Worm (Caenorhabditis elegans) whole organism, L1 larva: ENCODE measurements around the gene paqr-1.

Experiments
- C16A3.4 ChIP-seq: fragments of 150-350 bp; optimal IDR thresholded peaks from 2 replicates; lab custom pipeline; 2014; ENCODE audit warnings: missing biosample characterization, missing genetic modification characterization
- F16B12.6 ChIP-seq: fragments of 150-350 bp; optimal IDR thresholded peaks from 2 replicates; lab custom pipeline; 2014; ENCODE audit warnings: missing biosample characterization, missing genetic modification characterization
- Y116A8C.19 ChIP-seq: sonication (generic microtip); optimal IDR thresholded peaks from 2 replicates; lab custom pipeline; 2016; ENCODE audit warnings: missing compliant biosample characterization, missing genetic modification characterization, borderline replicate concordance
- aha-1 ChIP-seq: fragments of 150-350 bp; optimal IDR thresholded peaks from 2 replicates; lab custom pipeline; 2014; ENCODE audit warnings: missing biosample characterization, missing genetic modification characterization
- alr-1 ChIP-seq: fragments of 200-800 bp; sonication (Bioruptor generic); optimal IDR thresholded peaks from 2 replicates; lab custom pipeline; 2018; ENCODE audit warnings: borderline replicate concordance, mild to moderate bottlenecking, missing genetic modification characterization, missing compliant biosample characterization
- aly-2 ChIP-seq: fragments of 150-350 bp; optimal IDR thresholded peaks from 2 replicates; lab custom pipeline; 2014; ENCODE audit warnings: missing biosample characterization, missing genetic modification characterization
- ama-1 ChIP-seq: fragments of 150-350 bp; optimal IDR thresholded peaks from 2 replicates; lab custom pipeline; 2014
- blmp-1 ChIP-seq: fragments of 150-350 bp; optimal IDR thresholded peaks from 2 replicates; lab custom pipeline; 2014; ENCODE audit warnings: missing biosample characterization, missing genetic modification characterization
- ceh-88 ChIP-seq: fragments of 200-800 bp; sonication (Bioruptor generic); IDR thresholded peaks from 2 replicates; pipeline ENCODE4 v1.3.6; 2022; ENCODE audit warnings: missing genetic modification characterization, missing compliant biosample characterization
- ces-1 ChIP-seq: fragments of 150-350 bp; optimal IDR thresholded peaks from 2 replicates; lab custom pipeline; 2014; ENCODE audit warnings: missing biosample characterization, missing genetic modification reagents, missing genetic modification characterization
- dsc-1 ChIP-seq: sonication (generic microtip); optimal IDR thresholded peaks from 2 replicates; lab custom pipeline; 2016; ENCODE audit warnings: mild to moderate bottlenecking, missing genetic modification characterization, missing compliant biosample characterization
- efl-1 ChIP-seq, 4 experiments: fragments of 150-350 bp; optimal IDR thresholded peaks in 3 of 4; peaks in 1 of 4; 1 replicate in 1 of 4; 2 replicates in 3 of 4; lab custom pipeline; 2014; ENCODE audit warnings: missing biosample characterization in 2 of 4, missing genetic modification characterization in 2 of 4, missing genetic modification reagents in 2 of 4
- egl-13 ChIP-seq: sonication (generic microtip); optimal IDR thresholded peaks from 2 replicates; lab custom pipeline; 2016; ENCODE audit warnings: missing genotype, missing genetic modification reagents, missing genetic modification characterization, missing compliant biosample characterization
- elt-2 ChIP-seq: sonication (generic microtip); optimal IDR thresholded peaks from 2 replicates; lab custom pipeline; 2016; ENCODE audit warnings: missing genetic modification characterization, mild to moderate bottlenecking, inconsistent platforms, missing compliant biosample characterization, missing genetic modification reagents
- elt-3 ChIP-seq, 6 experiments: fragments of 150-350 bp in 1 of 6; sonication (generic microtip); optimal IDR thresholded peaks; 2 replicates each; lab custom pipeline; 2017 to 2018; ENCODE audit warnings: missing biosample characterization in 6 of 6, missing genetic modification characterization in 6 of 6, inconsistent platforms in 1 of 6
- ets-5 ChIP-seq: fragments of 200-800 bp; sonication (Bioruptor generic); IDR thresholded peaks from 2 replicates; pipeline ENCODE4 v1.3.6; 2022; ENCODE audit warnings: missing genetic modification characterization, missing compliant biosample characterization
- fkh-4 ChIP-seq: sonication (generic microtip); optimal IDR thresholded peaks from 2 replicates; lab custom pipeline; 2016; ENCODE audit warnings: missing compliant biosample characterization, missing genetic modification characterization, borderline replicate concordance
- fkh-8 ChIP-seq: sonication (generic microtip); optimal IDR thresholded peaks from 2 replicates; lab custom pipeline; 2016; ENCODE audit warnings: mild to moderate bottlenecking, missing genetic modification characterization, missing compliant biosample characterization
- grh-1 ChIP-seq: fragments of 200-800 bp; sonication (Bioruptor generic); IDR thresholded peaks from 2 replicates; pipeline ENCODE4 v1.3.6; 2022; ENCODE audit warnings: missing genetic modification reagents, missing genetic modification characterization, missing compliant biosample characterization
- hpl-2 ChIP-seq: fragments of 150-350 bp; optimal IDR thresholded peaks from 2 replicates; lab custom pipeline; 2014; ENCODE audit warnings: missing biosample characterization, missing genetic modification reagents, missing genetic modification characterization
- irx-1 ChIP-seq: sonication (generic microtip); optimal IDR thresholded peaks from 2 replicates; lab custom pipeline; 2016; ENCODE audit warnings: missing genetic modification characterization, missing compliant biosample characterization
- isw-1 ChIP-seq: fragments of 200-800 bp; sonication (Bioruptor generic); IDR thresholded peaks from 2 replicates; pipeline ENCODE4 v1.3.6; 2022; ENCODE audit warnings: missing genetic modification characterization, missing compliant biosample characterization
- lin-13 ChIP-seq: fragments of 150-350 bp; optimal IDR thresholded peaks from 2 replicates; lab custom pipeline; 2014; ENCODE audit warnings: missing biosample characterization, missing genetic modification reagents, missing genetic modification characterization
- lin-14 ChIP-seq: fragments of 200-800 bp; sonication (Bioruptor generic); optimal IDR thresholded peaks from 2 replicates; lab custom pipeline; 2018; ENCODE audit warnings: mild to moderate bottlenecking, missing genetic modification characterization, moderate library complexity, missing compliant biosample characterization
- lin-15B ChIP-seq: fragments of 150-350 bp; sonication (generic microtip); optimal IDR thresholded peaks from 3 replicates; lab custom pipeline; 2014; ENCODE audit warnings: missing biosample characterization, missing genetic modification characterization
- lin-35 ChIP-seq, 2 experiments: fragments of 150-350 bp; optimal IDR thresholded peaks; 2 replicates each; lab custom pipeline; 2014; ENCODE audit warnings: missing biosample characterization in 2 of 2, missing genetic modification characterization in 2 of 2, missing genetic modification reagents in 2 of 2
- lir-3 ChIP-seq: sonication (generic microtip); optimal IDR thresholded peaks from 2 replicates; lab custom pipeline; 2016; ENCODE audit warnings: mild to moderate bottlenecking, missing genetic modification characterization, moderate library complexity, missing compliant biosample characterization; ENCODE audit not compliant: poor library complexity
- lsy-2 ChIP-seq, 2 experiments: fragments of 150-350 bp; optimal IDR thresholded peaks; 2 replicates each; lab custom pipeline; 2014; ENCODE audit warnings: missing biosample characterization in 2 of 2, missing genetic modification characterization in 2 of 2
- mab-9 ChIP-seq: fragments of 200-800 bp; sonication (Bioruptor generic); IDR thresholded peaks from 2 replicates; pipeline ENCODE4 v1.3.6; 2022; ENCODE audit warnings: missing genetic modification reagents, missing genetic modification characterization, missing compliant biosample characterization
- nhr-11 ChIP-seq: fragments of 150-350 bp; optimal IDR thresholded peaks from 2 replicates; lab custom pipeline; 2014; ENCODE audit warnings: missing biosample characterization, missing genetic modification characterization
- nhr-20 ChIP-seq: sonication (generic microtip); optimal IDR thresholded peaks from 2 replicates; lab custom pipeline; 2016; ENCODE audit warnings: mild to moderate bottlenecking, missing genetic modification characterization, missing compliant biosample characterization
- nhr-47 ChIP-seq: sonication (generic microtip); optimal IDR thresholded peaks from 2 replicates; lab custom pipeline; 2016; ENCODE audit warnings: mild to moderate bottlenecking, missing genetic modification characterization, moderate library complexity, missing compliant biosample characterization
- nhr-71 ChIP-seq: sonication (generic microtip); optimal IDR thresholded peaks from 2 replicates; lab custom pipeline; 2016; ENCODE audit warnings: mild to moderate bottlenecking, missing genetic modification characterization, moderate library complexity, missing compliant biosample characterization
- nhr-76 ChIP-seq: sonication (generic microtip); optimal IDR thresholded peaks from 2 replicates; lab custom pipeline; 2017; ENCODE audit warnings: missing biosample characterization, missing genetic modification characterization
- nhr-77 ChIP-seq: fragments of 150-350 bp; optimal IDR thresholded peaks from 2 replicates; lab custom pipeline; 2014; ENCODE audit warnings: missing biosample characterization, missing genetic modification characterization
- pag-3 ChIP-seq: sonication (generic microtip); optimal IDR thresholded peaks from 2 replicates; lab custom pipeline; 2017; ENCODE audit warnings: missing genetic modification characterization, mild to moderate bottlenecking, missing compliant biosample characterization, antibody characterized with exemption, borderline replicate concordance; ENCODE audit not compliant: insufficient read depth
- rnt-1 ChIP-seq: sonication (generic microtip); optimal IDR thresholded peaks from 2 replicates; lab custom pipeline; 2016; ENCODE audit warnings: mild to moderate bottlenecking, missing genetic modification characterization, moderate library complexity, missing compliant biosample characterization
- skn-1 ChIP-seq: fragments of 150-350 bp; optimal IDR thresholded peaks from 2 replicates; lab custom pipeline; 2014; ENCODE audit warnings: missing biosample characterization, missing genetic modification characterization
- snu-23 ChIP-seq: sonication (generic microtip); optimal IDR thresholded peaks from 2 replicates; lab custom pipeline; 2016; ENCODE audit warnings: missing genetic modification characterization, missing compliant biosample characterization
- sox-4 ChIP-seq: sonication (generic microtip); optimal IDR thresholded peaks from 2 replicates; lab custom pipeline; 2016; ENCODE audit warnings: missing genetic modification characterization, missing compliant biosample characterization
- tlp-1 ChIP-seq: fragments of 150-350 bp; optimal IDR thresholded peaks from 2 replicates; lab custom pipeline; 2014; ENCODE audit warnings: missing biosample characterization, missing genetic modification characterization
- unc-130 ChIP-seq: fragments of 150-350 bp; optimal IDR thresholded peaks from 2 replicates; lab custom pipeline; 2017; ENCODE audit warnings: missing biosample characterization, missing genetic modification characterization, inconsistent platforms
- unc-30 ChIP-seq: sonication (generic microtip); optimal IDR thresholded peaks from 2 replicates; lab custom pipeline; 2017; ENCODE audit warnings: missing biosample characterization, missing genetic modification characterization
- unc-62 ChIP-seq: fragments of 150-350 bp; optimal IDR thresholded peaks from 2 replicates; lab custom pipeline; 2014; ENCODE audit warnings: missing biosample characterization, missing genetic modification reagents, missing genetic modification characterization
- unc-98 ChIP-seq: fragments of 200-800 bp; sonication (Bioruptor generic); IDR thresholded peaks from 2 replicates; pipeline ENCODE4 v1.3.6; 2022; ENCODE audit warnings: missing genetic modification characterization, missing compliant biosample characterization
- vab-15 ChIP-seq: sonication (generic microtip); optimal IDR thresholded peaks from 2 replicates; lab custom pipeline; 2017; ENCODE audit warnings: missing genotype, mild to moderate bottlenecking, missing genetic modification characterization, missing compliant biosample characterization
- xbp-1 ChIP-seq: sonication (generic microtip); optimal IDR thresholded peaks from 2 replicates; lab custom pipeline; 2016; ENCODE audit warnings: missing genetic modification characterization, missing compliant biosample characterization
- zag-1 ChIP-seq: fragments of 150-350 bp; optimal IDR thresholded peaks from 2 replicates; lab custom pipeline; 2014; ENCODE audit warnings: missing biosample characterization, missing genetic modification characterization
- ztf-11 ChIP-seq, 2 experiments: sonication (generic microtip); optimal IDR thresholded peaks; 2 replicates each; lab custom pipeline; 2016 to 2017; ENCODE audit warnings: missing genetic modification characterization in 2 of 2, missing biosample characterization in 1 of 2, missing compliant biosample characterization in 1 of 2
- ztf-4 ChIP-seq: fragments of 150-350 bp; optimal IDR thresholded peaks from 2 replicates; lab custom pipeline; 2014; ENCODE audit warnings: missing biosample characterization, missing genetic modification characterization

Gene paqr-1

ce11 chrIV:6552036-6552435 lies 3.2 kb downstream of the paqr-1 start:
- TF ChIP-seq grh-1 (GFP tag; lab: Robert Waterston, UW), result no peak
- TF ChIP-seq elt-2 (tag; lab: Kevin White, UChicago), result peak; percentile 24
- TF ChIP-seq efl-1 (optimal IDR thresholded peaks at IDR 0.05; lab: Kevin White, UChicago), result no peak
- peak in 1 of 2 experiments; percentile 90 for TF ChIP-seq efl-1 (GFP tag; optimal IDR thresholded peaks at IDR 0.05 in 1 of 2; lab: Kevin White, UChicago)
- TF ChIP-seq ceh-88 (GFP tag; lab: Robert Waterston, UW), result no peak
- no peak for TF ChIP-seq irx-1 (tag; lab: Kevin White, UChicago)
- TF ChIP-seq alr-1 (tag; lab: Kevin White, UChicago), result no peak
- no peak for TF ChIP-seq ztf-11 (tag; optimal IDR thresholded peaks at IDR 0.05; lab: Kevin White, UChicago)
- no peak for TF ChIP-seq C16A3.4 (tag; lab: Kevin White, UChicago)

- TF ChIP-seq ztf-11 (tag; optimal IDR thresholded peaks at IDR 0.05; lab: Kevin White, UChicago), result no peak
- peak; percentile 14 for TF ChIP-seq aly-2
- TF ChIP-seq zag-1, result no peak
- no peak for TF ChIP-seq tlp-1 (tag; lab: Kevin White, UChicago)
- TF ChIP-seq Y116A8C.19 (tag; lab: Kevin White, UChicago), result no peak
- no peak for TF ChIP-seq ama-1 (lab: Kevin White, UChicago)
- peak; percentile 77 for TF ChIP-seq nhr-20 (tag; lab: Kevin White, UChicago)
- TF ChIP-seq C16A3.4 (tag; lab: Kevin White, UChicago), result peak; percentile 48
- TF ChIP-seq ces-1 (GFP tag; lab: Kevin White, UChicago), result no peak
- peak; percentile 55 for TF ChIP-seq isw-1 (GFP tag; lab: Robert Waterston, UW)
- no peak for TF ChIP-seq fkh-4 (tag; lab: Kevin White, UChicago)
- TF ChIP-seq alr-1 (tag; lab: Kevin White, UChicago), result no peak
- TF ChIP-seq ztf-4 (tag; lab: Kevin White, UChicago), result no peak
- no peak for TF ChIP-seq ets-5 (GFP tag; lab: Robert Waterston, UW)
- TF ChIP-seq unc-30 (tag; lab: Kevin White, UChicago), result no peak
- peak; percentile 74 for TF ChIP-seq skn-1 (tag; lab: Kevin White, UChicago)
- TF ChIP-seq snu-23, result peak; percentile 74
- peak; percentile 42 for TF ChIP-seq blmp-1 (tag; lab: Kevin White, UChicago)
- peak; percentile 62 for TF ChIP-seq lin-14 (GFP tag; lab: Kevin White, UChicago)
- TF ChIP-seq lin-13, result peak; percentile 63
- peak; percentile 83 for TF ChIP-seq nhr-71 (tag; lab: Kevin White, UChicago)
- no peak for TF ChIP-seq lir-3
- peak in 1 of 6 experiments; percentile 50 for TF ChIP-seq elt-3 (tag; optimal IDR thresholded peaks at IDR 0.05; lab: Kevin White, UChicago)
- TF ChIP-seq lin-35 (GFP tag; optimal IDR thresholded peaks at IDR 0.05; lab: Kevin White, UChicago), result peak; percentile 98 to 99
- TF ChIP-seq unc-62, result no peak
- TF ChIP-seq unc-130 (tag; lab: Kevin White, UChicago), result peak; percentile 57
- TF ChIP-seq nhr-47 (tag; lab: Kevin White, UChicago), result peak; percentile 74
- no peak for TF ChIP-seq hpl-2 (GFP tag; lab: Kevin White, UChicago)
- TF ChIP-seq mab-9 (GFP tag; lab: Robert Waterston, UW), result no peak
- TF ChIP-seq F16B12.6, result peak; percentile 40
- peak; percentile 43 for TF ChIP-seq fkh-8 (tag; lab: Kevin White, UChicago)
- TF ChIP-seq vab-15 (tag; lab: Kevin White, UChicago), result no peak
- peak; percentile 71 for TF ChIP-seq rnt-1 (tag; lab: Kevin White, UChicago)
- TF ChIP-seq efl-1 (optimal IDR thresholded peaks at IDR 0.05; lab: Kevin White, UChicago), result peak; percentile 94 to 98
- TF ChIP-seq efl-1 (GFP tag; optimal IDR thresholded peaks at IDR 0.05 in 1 of 2; lab: Kevin White, UChicago), result peak; percentile 98 to 100
- peak; percentile 55 for TF ChIP-seq lin-15B (tag; lab: Kevin White, UChicago)
- peak; percentile 58 for TF ChIP-seq xbp-1 (tag; lab: Kevin White, UChicago)
- TF ChIP-seq unc-98 (GFP tag; lab: Robert Waterston, UW), result no peak
- TF ChIP-seq dsc-1 (tag; lab: Kevin White, UChicago), result peak; percentile 53
- TF ChIP-seq nhr-76 (tag; lab: Kevin White, UChicago), result no peak
- TF ChIP-seq aha-1 (tag; lab: Kevin White, UChicago), result no peak
- peak; percentile 71 to 87 for TF ChIP-seq lsy-2 (tag; optimal IDR thresholded peaks at IDR 0.05; lab: Kevin White, UChicago)
- TF ChIP-seq nhr-11 (tag; lab: Kevin White, UChicago), result no peak
- no peak for TF ChIP-seq pag-3 (tag; lab: Kevin White, UChicago)
- peak; percentile 52 for TF ChIP-seq sox-4
- peak; percentile 2 for TF ChIP-seq nhr-77
- TF ChIP-seq egl-13 (tag; lab: Kevin White, UChicago), result peak; percentile 26
These were observed 6.6 kb downstream of the paqr-1 start, which contains the start of gene fan-1 for ce11 chrIV:6548609-6549008. fan-1 (plus strand) TSS chrIV:6548686.
